Fruit fly (Drosophila melanogaster) whole organism, embryonic: ENCODE results near the gene CG5500.

ENCODE experiments used
- Aef1 ChIP-seq: fragments of 200-800 bp; sonication (Bioruptor generic); IDR thresholded peaks from 3 replicates; pipeline ENCODE4 v1.3.6; 2022; ENCODE audit warnings: missing biosample characterization, missing genetic modification characterization
- B-H1 ChIP-seq: fragments of 200-800 bp; sonication (Bioruptor generic); IDR thresholded peaks from 3 replicates; pipeline ENCODE4 v1.3.6; 2022; ENCODE audit warnings: missing biosample characterization, missing genetic modification characterization
- CG10979 ChIP-seq: fragments of 200-800 bp; sonication (Bioruptor generic); optimal IDR thresholded peaks from 2 replicates; lab custom pipeline; 2018; ENCODE audit warnings: missing biosample characterization, mild to moderate bottlenecking, missing genetic modification characterization, moderate library complexity
- CG11085 ChIP-seq: fragments of 200-800 bp; sonication (Bioruptor generic); IDR thresholded peaks from 2 replicates; pipeline ENCODE4 v1.3.6; 2022; ENCODE audit warnings: missing biosample characterization, missing genetic modification characterization
- CG11456 ChIP-seq: fragments of 200-800 bp; sonication (Bioruptor generic); IDR thresholded peaks from 3 replicates; pipeline ENCODE4 v1.3.6; 2022; ENCODE audit warnings: missing biosample characterization, missing genetic modification characterization
- CG13894 ChIP-seq: fragments of 200-800 bp; sonication (Bioruptor generic); optimal IDR thresholded peaks from 3 replicates; lab custom pipeline; 2018; ENCODE audit warnings: missing biosample characterization, mild to moderate bottlenecking, missing genetic modification characterization, moderate library complexity
- CG14050 ChIP-seq: fragments of 200-800 bp; sonication (Bioruptor generic); IDR thresholded peaks from 3 replicates; pipeline ENCODE4 v1.3.6; 2022; ENCODE audit warnings: missing biosample characterization, missing genetic modification characterization
- CG15269 ChIP-seq: fragments of 200-800 bp; sonication (Bioruptor generic); optimal IDR thresholded peaks from 2 replicates; lab custom pipeline; 2018; ENCODE audit warnings: missing biosample characterization, mild to moderate bottlenecking, missing genetic modification characterization, moderate library complexity
- CG16813 ChIP-seq: fragments of 200-800 bp; sonication (Bioruptor generic); IDR thresholded peaks from 3 replicates; pipeline ENCODE4 v1.3.6; 2022; ENCODE audit warnings: missing biosample characterization, missing genetic modification characterization; ENCODE audit not compliant: partially characterized antibody
- CG17361 ChIP-seq: fragments of 200-800 bp; sonication (Bioruptor generic); IDR thresholded peaks from 3 replicates; pipeline ENCODE4 v1.3.6; 2022; ENCODE audit warnings: missing biosample characterization, missing genetic modification characterization
- CG18599 ChIP-seq: fragments of 200-800 bp; sonication (Bioruptor generic); optimal IDR thresholded peaks from 3 replicates; lab custom pipeline; 2017; ENCODE audit warnings: missing biosample characterization, missing genetic modification characterization, mild to moderate bottlenecking, moderate library complexity, missing genetic modification reagents
- CG32767 ChIP-seq: fragments of 200-800 bp; sonication (Bioruptor generic); IDR thresholded peaks from 2 replicates; pipeline ENCODE4 v1.3.6; 2022; ENCODE audit warnings: missing biosample characterization, missing genetic modification characterization
- CG34422 ChIP-seq: fragments of 200-800 bp; sonication (Bioruptor generic); IDR thresholded peaks from 3 replicates; pipeline ENCODE4 v1.3.6; 2022; ENCODE audit warnings: missing biosample characterization, missing genetic modification characterization
- CG4328 ChIP-seq: fragments of 200-800 bp; sonication (Bioruptor generic); optimal IDR thresholded peaks from 3 replicates; lab custom pipeline; 2017; ENCODE audit warnings: missing biosample characterization, missing genetic modification reagents, missing genetic modification characterization
- CG5180 ChIP-seq: fragments of 200-800 bp; sonication (Bioruptor generic); optimal IDR thresholded peaks from 3 replicates; lab custom pipeline; 2017; ENCODE audit warnings: missing biosample characterization, missing genetic modification characterization, mild to moderate bottlenecking, moderate library complexity, missing genetic modification reagents
- CG7839 ChIP-seq: fragments of 200-800 bp; sonication (Bioruptor generic); optimal IDR thresholded peaks from 3 replicates; lab custom pipeline; 2018; ENCODE audit warnings: missing biosample characterization, mild to moderate bottlenecking, missing genetic modification characterization, moderate library complexity
- CG7963 ChIP-seq: fragments of 200-800 bp; sonication (Bioruptor generic); IDR thresholded peaks from 3 replicates; pipeline ENCODE4 v1.3.6; 2022; ENCODE audit warnings: missing biosample characterization, missing genetic modification characterization; ENCODE audit not compliant: partially characterized antibody
- CG8924 ChIP-seq: fragments of 200-800 bp; optimal IDR thresholded peaks from 3 replicates; lab custom pipeline; 2019; ENCODE audit warnings: missing biosample characterization, mild to moderate bottlenecking, missing genetic modification characterization, moderate library complexity
- CG9817 ChIP-seq: fragments of 200-800 bp; sonication (Bioruptor generic); optimal IDR thresholded peaks from 2 replicates; lab custom pipeline; 2018; ENCODE audit warnings: missing biosample characterization, mild to moderate bottlenecking, missing genetic modification characterization, moderate library complexity
- Dip3 ChIP-seq: fragments of 200-800 bp; sonication (Bioruptor generic); optimal IDR thresholded peaks from 3 replicates; lab custom pipeline; 2016; ENCODE audit warnings: missing biosample characterization, missing genetic modification characterization
- E2f1 ChIP-seq: fragments of 200-800 bp; sonication (Bioruptor generic); IDR thresholded peaks from 2 replicates; pipeline ENCODE4 v1.3.6; 2022; ENCODE audit warnings: missing biosample characterization, missing genetic modification characterization
- H2.0 ChIP-seq: fragments of 200-800 bp; sonication (Bioruptor generic); IDR thresholded peaks from 2 replicates; pipeline ENCODE4 v1.3.6; 2022; ENCODE audit warnings: missing biosample characterization, missing genetic modification characterization
- Hr51 ChIP-seq, 2 experiments: fragments of 200-800 bp; sonication (Bioruptor generic); optimal IDR thresholded peaks; 2 replicates in 1 of 2; 3 replicates in 1 of 2; lab custom pipeline; 2016 to 2018; ENCODE audit warnings: missing biosample characterization in 2 of 2, missing genetic modification characterization in 2 of 2, mild to moderate bottlenecking in 1 of 2, moderate library complexity in 1 of 2
- Jarid2 ChIP-seq: fragments of 200-800 bp; sonication (Bioruptor generic); optimal IDR thresholded peaks from 3 replicates; lab custom pipeline; 2017; ENCODE audit warnings: mild to moderate bottlenecking, missing biosample characterization, missing genetic modification reagents, missing genetic modification characterization
- Med ChIP-seq: fragments of 200-800 bp; sonication (Bioruptor generic); peaks from one replicate; lab custom pipeline; 2016; ENCODE audit warnings: missing biosample characterization, missing genetic modification characterization, mild to moderate bottlenecking, inconsistent platforms, moderate library complexity
- Meics ChIP-seq: fragments of 200-800 bp; sonication (Bioruptor generic); optimal IDR thresholded peaks from 2 replicates; lab custom pipeline; 2017; ENCODE audit warnings: missing biosample characterization, mild to moderate bottlenecking, missing genetic modification characterization
- NC2β ChIP-seq: fragments of 200-800 bp; sonication (Bioruptor generic); optimal IDR thresholded peaks from 2 replicates; lab custom pipeline; 2016; ENCODE audit warnings: missing biosample characterization, missing genetic modification characterization
- NFAT ChIP-seq: fragments of 200-800 bp; sonication (Bioruptor generic); IDR thresholded peaks from 2 replicates; pipeline ENCODE4 v1.3.6; 2022; ENCODE audit warnings: missing biosample characterization, missing genetic modification characterization
- Optix ChIP-seq: fragments of 200-800 bp; sonication (Bioruptor generic); IDR thresholded peaks from 3 replicates; pipeline ENCODE4 v1.3.6; 2022; ENCODE audit warnings: missing biosample characterization, missing genetic modification characterization
- Ravus ChIP-seq: fragments of 200-800 bp; sonication (Bioruptor generic); IDR thresholded peaks from 2 replicates; pipeline ENCODE4 v1.3.6; 2022; ENCODE audit warnings: missing biosample characterization, missing genetic modification characterization
- Scr ChIP-seq: fragments of 200-800 bp; sonication (Bioruptor generic); IDR thresholded peaks from 2 replicates; pipeline ENCODE4 v1.3.6; 2022; ENCODE audit warnings: missing biosample characterization, missing genetic modification characterization; ENCODE audit not compliant: partially characterized antibody
- Side ChIP-seq: fragments of 200-800 bp; sonication (Bioruptor generic); optimal IDR thresholded peaks from 2 replicates; lab custom pipeline; 2016; ENCODE audit warnings: missing biosample characterization, missing genetic modification characterization
- Sox102F ChIP-seq: fragments of 200-800 bp; sonication (Bioruptor generic); optimal IDR thresholded peaks from 2 replicates; lab custom pipeline; 2018; ENCODE audit warnings: missing biosample characterization, mild to moderate bottlenecking, missing genetic modification characterization, moderate library complexity
- Sry-β ChIP-seq: fragments of 200-800 bp; sonication (Bioruptor generic); optimal IDR thresholded peaks from 2 replicates; lab custom pipeline; 2018; ENCODE audit warnings: missing biosample characterization, mild to moderate bottlenecking, missing genetic modification characterization, moderate library complexity
- TFAM ChIP-seq: fragments of 200-800 bp; sonication (Bioruptor generic); optimal IDR thresholded peaks from 2 replicates; lab custom pipeline; 2017; ENCODE audit warnings: missing biosample characterization, missing genetic modification characterization, inconsistent platforms
- bbx ChIP-seq: fragments of 200-800 bp; sonication (Bioruptor generic); IDR thresholded peaks from 2 replicates; pipeline ENCODE4 v1.3.6; 2022; ENCODE audit warnings: missing biosample characterization, missing genetic modification characterization; ENCODE audit not compliant: partially characterized antibody
- bowl ChIP-seq: fragments of 200-800 bp; sonication (Bioruptor generic); IDR thresholded peaks from 2 replicates; pipeline ENCODE4 v1.3.6; 2022; ENCODE audit warnings: missing biosample characterization, missing genetic modification characterization
- dmrt99B ChIP-seq: fragments of 200-800 bp; sonication (Bioruptor generic); optimal IDR thresholded peaks from 2 replicates; lab custom pipeline; 2018; ENCODE audit warnings: missing biosample characterization, mild to moderate bottlenecking, missing genetic modification characterization, moderate library complexity
- emc ChIP-seq: fragments of 200-800 bp; sonication (Bioruptor generic); optimal IDR thresholded peaks from 2 replicates; lab custom pipeline; 2016; ENCODE audit warnings: missing biosample characterization, missing genetic modification characterization
- jumu ChIP-seq: fragments of 200-800 bp; sonication (Bioruptor generic); optimal IDR thresholded peaks from 3 replicates; lab custom pipeline; 2016; ENCODE audit warnings: missing biosample characterization, missing genetic modification characterization
- kni ChIP-seq: fragments of 200-800 bp; sonication (Bioruptor generic); optimal IDR thresholded peaks from 3 replicates; lab custom pipeline; 2017; ENCODE audit warnings: mild to moderate bottlenecking, missing biosample characterization, missing genetic modification reagents, missing genetic modification characterization
- pfk ChIP-seq: fragments of 200-800 bp; sonication (Bioruptor generic); optimal IDR thresholded peaks from 2 replicates; lab custom pipeline; 2018; ENCODE audit warnings: missing biosample characterization, mild to moderate bottlenecking, missing genetic modification characterization, moderate library complexity
- pho ChIP-seq: fragments of 200-800 bp; sonication (Bioruptor generic); optimal IDR thresholded peaks from 2 replicates; lab custom pipeline; 2016; ENCODE audit warnings: missing biosample characterization, missing genetic modification characterization
- run ChIP-seq: fragments of 200-800 bp; sonication (Bioruptor generic); optimal IDR thresholded peaks from 3 replicates; lab custom pipeline; 2018; ENCODE audit warnings: missing biosample characterization, mild to moderate bottlenecking, missing genetic modification characterization
- shn ChIP-seq: fragments of 200-800 bp; sonication (Bioruptor generic); optimal IDR thresholded peaks from 3 replicates; lab custom pipeline; 2016; ENCODE audit warnings: missing biosample characterization, missing genetic modification characterization
- tup ChIP-seq: fragments of 200-800 bp; sonication (Bioruptor generic); optimal IDR thresholded peaks from 2 replicates; lab custom pipeline; 2016; ENCODE audit warnings: missing biosample characterization, mild to moderate bottlenecking, missing genetic modification characterization, moderate library complexity
- zen2 ChIP-seq: fragments of 200-800 bp; sonication (Bioruptor generic); IDR thresholded peaks from 3 replicates; pipeline ENCODE4 v1.3.6; 2022; ENCODE audit warnings: missing biosample characterization, missing genetic modification characterization; ENCODE audit not compliant: partially characterized antibody

Gene CG5500

DNA sequence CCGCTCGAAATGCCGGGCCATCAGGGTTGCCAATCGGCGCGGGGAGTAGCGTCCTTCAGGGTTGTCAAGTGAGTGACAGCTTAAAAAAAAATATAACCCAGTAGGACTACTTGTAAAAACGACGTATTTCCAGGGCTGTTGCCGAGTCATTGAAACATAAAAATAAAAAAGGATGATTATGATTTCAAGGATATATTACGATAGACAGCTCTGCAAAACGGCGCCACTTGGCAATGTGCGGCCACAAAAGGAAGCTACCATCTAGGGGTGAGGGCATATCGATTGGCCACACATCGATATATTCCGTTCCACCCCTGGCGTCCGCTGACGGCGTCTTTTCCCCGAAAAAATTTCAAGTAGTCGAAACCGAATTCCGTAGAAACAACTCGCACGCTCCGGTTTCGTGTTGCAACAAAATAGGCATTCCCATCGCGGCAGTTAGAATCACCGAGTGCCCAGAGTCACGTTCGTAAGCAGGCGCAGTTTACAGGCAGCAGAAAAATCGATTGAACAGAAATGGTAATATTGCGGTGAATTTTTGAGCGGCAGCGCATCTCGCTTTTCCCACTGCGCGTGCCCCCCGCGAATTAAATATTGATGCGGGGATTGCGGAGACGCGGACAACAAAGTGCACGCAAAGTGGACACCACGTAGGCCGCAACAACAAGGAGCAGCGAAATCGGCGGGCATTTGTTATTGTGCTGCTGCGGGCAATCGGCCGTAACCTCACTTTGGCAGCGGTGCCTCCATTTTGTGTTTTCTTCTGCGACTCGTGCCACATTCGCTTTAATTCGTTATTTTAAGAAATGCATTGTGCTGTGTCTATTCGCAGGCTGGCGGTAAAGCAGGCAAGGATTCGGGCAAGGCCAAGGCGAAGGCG is 9.6 kb upstream of the CG5500 start, which contains the start of the genes ball and His2Av (continued):
- TF ChIP-seq NFAT (GFP tag; lab: Robert Waterston, UW) = peak; percentile 86
- TF ChIP-seq run (tag; lab: Kevin White, UChicago) = peak; percentile 48
- TF ChIP-seq Dip3 (GFP tag; lab: Kevin White, UChicago) = peak; percentile 87
- TF ChIP-seq CG8924 = peak; percentile 65
- TF ChIP-seq Scr = peak; percentile 92
- peak; percentile 64 for TF ChIP-seq CG32767 (GFP tag; lab: Robert Waterston, UW)
- peak; percentile 79 for TF ChIP-seq CG9817 (tag; lab: Kevin White, UChicago)
- peak; percentile 71 for TF ChIP-seq CG10979 (tag; lab: Kevin White, UChicago)
- peak; percentile 85 for TF ChIP-seq Optix (GFP tag; lab: Robert Waterston, UW)
- TF ChIP-seq Sox102F (GFP tag; lab: Kevin White, UChicago) = peak; percentile 81
- peak; percentile 83 for TF ChIP-seq H2.0
- TF ChIP-seq B-H1 = peak; percentile 66; the same call in 2 of the 3 replicates
- TF ChIP-seq CG17361 (GFP tag; lab: Robert Waterston, UW) = peak; percentile 76
- TF ChIP-seq Sry-β = no peak
- TF ChIP-seq CG4328 (GFP tag; lab: Kevin White, UChicago) = peak; percentile 42
- TF ChIP-seq CG15269 = peak; percentile 82
- TF ChIP-seq kni = no peak
- peak; percentile 76 for TF ChIP-seq Aef1 (GFP tag; lab: Robert Waterston, UW)
- peak; percentile 55 for TF ChIP-seq CG14050 (GFP tag; lab: Robert Waterston, UW)
- TF ChIP-seq CG16813 (GFP tag; lab: Robert Waterston, UW) = peak; percentile 93
- TF ChIP-seq CG5180 = peak; percentile 44
- no peak for TF ChIP-seq TFAM (GFP tag; lab: Kevin White, UChicago)
- peak; percentile 47 for TF ChIP-seq Jarid2 (GFP tag; lab: Kevin White, UChicago)
- peak; percentile 89 for TF ChIP-seq CG7963
- peak; percentile 91 for TF ChIP-seq pho (GFP tag; lab: Kevin White, UChicago)
- TF ChIP-seq zen2 (GFP tag; lab: Robert Waterston, UW) = peak; percentile 78
- TF ChIP-seq CG18599 (GFP tag; lab: Kevin White, UChicago) = peak; percentile 85
- TF ChIP-seq NC2β (GFP tag; lab: Kevin White, UChicago) = peak; percentile 92
- peak; percentile 75 for TF ChIP-seq CG7839 (tag; lab: Kevin White, UChicago)
- peak; percentile 82 for TF ChIP-seq CG13894 (tag; lab: Kevin White, UChicago)
- peak; percentile 90 for TF ChIP-seq bbx
- TF ChIP-seq CG11085 (GFP tag; lab: Robert Waterston, UW) = peak; percentile 67
- peak; percentile 90 for TF ChIP-seq CG11456 (GFP tag; lab: Robert Waterston, UW)
- TF ChIP-seq pfk (GFP tag; lab: Kevin White, UChicago) = no peak
- peak; percentile 42; the same call in 1 of the 2 replicates for TF ChIP-seq bowl
- TF ChIP-seq Meics (GFP tag; lab: Kevin White, UChicago) = peak; percentile 82
- peak; percentile 36; the same call in 1 of the 2 replicates for TF ChIP-seq Ravus (GFP tag; lab: Robert Waterston, UW)
- TF ChIP-seq Side (GFP tag; lab: Kevin White, UChicago) = peak; percentile 91
- peak; percentile 83 for TF ChIP-seq CG34422
- TF ChIP-seq shn = peak; percentile 88
- TF ChIP-seq dmrt99B (tag; lab: Kevin White, UChicago) = peak; percentile 55
- peak; percentile 67 to 85 for TF ChIP-seq Hr51 (GFP tag; optimal IDR thresholded peaks at IDR 0.05; lab: Kevin White, UChicago)
- peak; percentile 94 for TF ChIP-seq jumu
- peak; percentile 74 for TF ChIP-seq tup (GFP tag; lab: Kevin White, UChicago)
- peak; percentile 78 for TF ChIP-seq emc
- TF ChIP-seq Med = peak; percentile 99
- TF ChIP-seq E2f1 (GFP tag; lab: Robert Waterston, UW) = peak; percentile 83
